Fruit fly (Drosophila melanogaster): ENCODE data around the gene CG31810.

Gene CG31810

dm6 chr2L:16826872-16827506 lies 25.2 kb downstream of the CG31810 start, which contains the start of gene AspRS-m (continued):
- TF ChIP-seq Hr78 (GFP tag; optimal IDR thresholded peaks at IDR 0.05) = no peak
- TF ChIP-seq eve (GFP tag; optimal IDR thresholded peaks at IDR 0.05) = no peak
- TF ChIP-seq dm (GFP tag; optimal IDR thresholded peaks at IDR 0.05) = peak; percentile 1
- no peak for TF ChIP-seq Ravus (GFP tag; IDR thresholded peaks at IDR 0.05)
- TF ChIP-seq CG5245 (GFP tag; optimal IDR thresholded peaks at IDR 0.05) = no peak
- peak; percentile 75 for TF ChIP-seq slbo (GFP tag; IDR thresholded peaks at IDR 0.05)
- no peak for TF ChIP-seq org-1 (GFP tag; optimal IDR thresholded peaks at IDR 0.05)
- TF ChIP-seq CG2712 (tag; optimal IDR thresholded peaks at IDR 0.05) = no peak
- TF ChIP-seq ATbp (GFP tag; optimal IDR thresholded peaks at IDR 0.05) = no peak
- no peak for TF ChIP-seq vfl (GFP tag; optimal IDR thresholded peaks at IDR 0.05)
- TF ChIP-seq CG9876 (GFP tag; optimal IDR thresholded peaks at IDR 0.05) = no peak
- no peak for TF ChIP-seq CTCF (GFP tag; optimal IDR thresholded peaks at IDR 0.05)
- TF ChIP-seq CG31365 (tag; optimal IDR thresholded peaks at IDR 0.05) = no peak
- TF ChIP-seq CG7786 (GFP tag; optimal IDR thresholded peaks at IDR 0.05) = no peak
- TF ChIP-seq Aef1 (GFP tag; IDR thresholded peaks at IDR 0.05) = no peak
- TF ChIP-seq stc (GFP tag; IDR thresholded peaks at IDR 0.05) = no peak
- no peak for TF ChIP-seq tap (tag; optimal IDR thresholded peaks at IDR 0.05)
- TF ChIP-seq Oli (tag; optimal IDR thresholded peaks at IDR 0.05) = no peak
- no peak for TF ChIP-seq CG10147 (GFP tag; optimal IDR thresholded peaks at IDR 0.05)
- peak; percentile 17 for TF ChIP-seq az2 (GFP tag; optimal IDR thresholded peaks at IDR 0.05)
- TF ChIP-seq CG32772 (GFP tag; IDR thresholded peaks at IDR 0.05) = peak; percentile 62; the same call in 1 of the 2 replicates
- no peak for TF ChIP-seq klu (GFP tag; IDR thresholded peaks at IDR 0.05)
- peak; percentile 89 for TF ChIP-seq bbx (GFP tag; IDR thresholded peaks at IDR 0.05; ENCODE audit: partially characterized antibody)
- no peak for TF ChIP-seq CrebB (tag; optimal IDR thresholded peaks at IDR 0.05)
- peak; percentile 84 for TF ChIP-seq sna (GFP tag; IDR thresholded peaks at IDR 0.05; ENCODE audit: partially characterized antibody)
- TF ChIP-seq CG4360 (GFP tag; IDR thresholded peaks at IDR 0.05) = no peak
- no peak for TF ChIP-seq CG15601 (tag; optimal IDR thresholded peaks at IDR 0.05)
- TF ChIP-seq CkIIα-i1 (GFP tag; IDR thresholded peaks at IDR 0.05) = no peak
- peak; percentile 88 for TF ChIP-seq inv (GFP tag; IDR thresholded peaks at IDR 0.05; ENCODE audit: partially characterized antibody)
- no peak for TF ChIP-seq CG34376 (GFP tag; optimal IDR thresholded peaks at IDR 0.05)
- no peak for TF ChIP-seq eyg (GFP tag; optimal IDR thresholded peaks at IDR 0.05)
- peak; percentile 37 for TF ChIP-seq gfzf (GFP tag; optimal IDR thresholded peaks at IDR 0.05)
- no peak for TF ChIP-seq ro (GFP tag; IDR thresholded peaks at IDR 0.05)
- no peak for TF ChIP-seq so (GFP tag; IDR thresholded peaks at IDR 0.05)
- no peak for TF ChIP-seq CG2889 (GFP tag; IDR thresholded peaks at IDR 0.05)
- no peak for TF ChIP-seq Hr39 (optimal IDR thresholded peaks at IDR 0.05)
- TF ChIP-seq CG12942 (GFP tag; optimal IDR thresholded peaks at IDR 0.05) = no peak
- TF ChIP-seq psq (GFP tag; optimal IDR thresholded peaks at IDR 0.05) = no peak
- no peak for TF ChIP-seq Atf-2 (GFP tag; optimal IDR thresholded peaks at IDR 0.05)
- TF ChIP-seq CG7963 (GFP tag; IDR thresholded peaks at IDR 0.05; ENCODE audit: partially characterized antibody) = peak; percentile 87
- peak; percentile 45 for TF ChIP-seq Sin3A (optimal IDR thresholded peaks at IDR 0.05)
- no peak for TF ChIP-seq CG14441 (GFP tag; IDR thresholded peaks at IDR 0.05)
- TF ChIP-seq crol (GFP tag; IDR thresholded peaks at IDR 0.05) = no peak
- TF ChIP-seq Tbp (GFP tag; optimal IDR thresholded peaks at IDR 0.05) = no peak
- TF ChIP-seq BEAF-32 (GFP tag; optimal IDR thresholded peaks at IDR 0.05) = peak; percentile 88
- no peak for TF ChIP-seq Dip2 (GFP tag; IDR thresholded peaks at IDR 0.05)
- TF ChIP-seq Doc3 (GFP tag; IDR thresholded peaks at IDR 0.05; ENCODE audit: partially characterized antibody) = peak; percentile 79
- TF ChIP-seq sc (optimal IDR thresholded peaks at IDR 0.05) = no peak
- no peak for TF ChIP-seq sc (GFP tag; optimal IDR thresholded peaks at IDR 0.05)
- TF ChIP-seq dmrt11E (tag; optimal IDR thresholded peaks at IDR 0.05) = no peak
- TF ChIP-seq ftz-f1 (GFP tag; optimal IDR thresholded peaks at IDR 0.05) = no peak
- TF ChIP-seq vvl (GFP tag; IDR thresholded peaks at IDR 0.05) = no peak
- peak; percentile 15 for TF ChIP-seq Dp (GFP tag; optimal IDR thresholded peaks at IDR 0.05)
